Fruit fly (Drosophila melanogaster): ENCODE results near the gene CG7990.

Gene CG7990

dm6 chrX:19160635-19161407, 41.0 kb downstream of the CG7990 start:
- TF ChIP-seq sage (GFP tag; optimal IDR thresholded peaks at IDR 0.05) (no peak), N (GFP tag; optimal IDR thresholded peaks at IDR 0.05) (no peak), Myc (optimal IDR thresholded peaks at IDR 0.05) (peak; percentile 41), Jra (GFP tag; optimal IDR thresholded peaks at IDR 0.05) (no peak), Vsx2 (GFP tag; optimal IDR thresholded peaks at IDR 0.05; ENCODE audit: partially characterized antibody) (no peak), Dfd (GFP tag; optimal IDR thresholded peaks at IDR 0.05) (no peak), dl (GFP tag; optimal IDR thresholded peaks at IDR 0.05; ENCODE audit: insufficient read depth in 1 of 2, partially characterized antibody in 2 of 2) (no peak), Mio (GFP tag; optimal IDR thresholded peaks at IDR 0.05) (no peak), fru (GFP tag; optimal IDR thresholded peaks at IDR 0.05) (no peak), pan (optimal IDR thresholded peaks at IDR 0.05) (no peak), tai (GFP tag; optimal IDR thresholded peaks at IDR 0.05) (no peak), HLH106 (tag; optimal IDR thresholded peaks at IDR 0.05) (peak; percentile 25), woc (GFP tag; optimal IDR thresholded peaks at IDR 0.05) (no peak), Sp1 (GFP tag; optimal IDR thresholded peaks at IDR 0.05) (peak; percentile 57), Hnf4 (GFP tag; optimal IDR thresholded peaks at IDR 0.05) (no peak), rgr (GFP tag; optimal IDR thresholded peaks at IDR 0.05) (no peak), Hr78 (GFP tag; optimal IDR thresholded peaks at IDR 0.05) (no peak), ey (GFP tag; optimal IDR thresholded peaks at IDR 0.05) (no peak), CG9705 (GFP tag; optimal IDR thresholded peaks at IDR 0.05) (no peak), dsf (GFP tag; optimal IDR thresholded peaks at IDR 0.05; ENCODE audit: borderline replicate concordance) (no peak), Abd-B (GFP tag; optimal IDR thresholded peaks at IDR 0.05) (no peak), usp (GFP tag; optimal IDR thresholded peaks at IDR 0.05) (no peak), jim (GFP tag; optimal IDR thresholded peaks at IDR 0.05) (no peak), psq (GFP tag; optimal IDR thresholded peaks at IDR 0.05) (peak; percentile 23)

- TF ChIP-seq dl (GFP tag; optimal IDR thresholded peaks at IDR 0.05; ENCODE audit: insufficient read depth in 1 of 2, partially characterized antibody in 2 of 2) (no peak), woc (GFP tag; optimal IDR thresholded peaks at IDR 0.05) (no peak), sage (GFP tag; optimal IDR thresholded peaks at IDR 0.05) (no peak), Jra (GFP tag; optimal IDR thresholded peaks at IDR 0.05) (no peak), HLH106 (tag; optimal IDR thresholded peaks at IDR 0.05) (peak; percentile 64), rgr (GFP tag; optimal IDR thresholded peaks at IDR 0.05) (peak; percentile 67), pan (optimal IDR thresholded peaks at IDR 0.05) (no peak), Hnf4 (GFP tag; optimal IDR thresholded peaks at IDR 0.05) (peak; percentile 3), OdsH (GFP tag; optimal IDR thresholded peaks at IDR 0.05) (peak; percentile 54), CG9705 (GFP tag; optimal IDR thresholded peaks at IDR 0.05) (peak; percentile 23), ey (GFP tag; optimal IDR thresholded peaks at IDR 0.05) (peak; percentile 41), CrebA (GFP tag; optimal IDR thresholded peaks at IDR 0.05; ENCODE audit: borderline replicate concordance) (no peak), Hr78 (GFP tag; optimal IDR thresholded peaks at IDR 0.05) (no peak), h (GFP tag; optimal IDR thresholded peaks at IDR 0.05) (peak; percentile 41), fru (GFP tag; optimal IDR thresholded peaks at IDR 0.05) (peak; percentile 52), sv (GFP tag; optimal IDR thresholded peaks at IDR 0.05) (no peak), Vsx2 (GFP tag; optimal IDR thresholded peaks at IDR 0.05; ENCODE audit: partially characterized antibody) (no peak), Sp1 (GFP tag; optimal IDR thresholded peaks at IDR 0.05) (peak; percentile 83), brk (GFP tag; optimal IDR thresholded peaks at IDR 0.05) (no peak), foxo (GFP tag; optimal IDR thresholded peaks at IDR 0.05) (peak in 1 of 2 experiments; percentile 64), dmrt93B (GFP tag; optimal IDR thresholded peaks at IDR 0.05) (peak; percentile 34), br (GFP tag; optimal IDR thresholded peaks at IDR 0.05) (peak; percentile 3), psq (GFP tag; optimal IDR thresholded peaks at IDR 0.05) (peak; percentile 51), lola (GFP tag; optimal IDR thresholded peaks at IDR 0.05) (no peak)
Measured at dm6 chrX:19159942-19160341, 41.8 kb downstream of the CG7990 start.

dm6 chrX:19158519-19159289, 43.1 kb downstream of the CG7990 start:
- TF ChIP-seq Vsx2 (GFP tag; optimal IDR thresholded peaks at IDR 0.05; ENCODE audit: partially characterized antibody): no peak
- no peak for TF ChIP-seq Hnf4 (GFP tag; optimal IDR thresholded peaks at IDR 0.05)
- peak; percentile 81 for TF ChIP-seq Dfd (GFP tag; optimal IDR thresholded peaks at IDR 0.05)
